Worm (Caenorhabditis elegans) whole organism, L3 larva: Measurements from ENCODE around the gene gei-4.
A peak's percentile ranks its signal among the peaks of the same experiment; 100 is the strongest.

Source experiments
- R02D3.7 ChIP-seq: fragments of 150-350 bp; optimal IDR thresholded peaks from 2 replicates; lab custom pipeline; 2014; ENCODE audit warnings: missing biosample characterization, missing genetic modification characterization
- egl-27 ChIP-seq: sonication (generic microtip); optimal IDR thresholded peaks from 4 replicates; lab custom pipeline; 2017; ENCODE audit warnings: missing biosample characterization, missing genetic modification reagents, missing genetic modification characterization
- elt-3 ChIP-seq, 3 experiments: fragments of 150-350 bp in 1 of 3; sonication (generic microtip) in 2 of 3; optimal IDR thresholded peaks; 2 replicates in 2 of 3; 4 replicates in 1 of 3; lab custom pipeline; 2014 to 2017; ENCODE audit warnings: missing biosample characterization in 3 of 3, missing genetic modification characterization in 3 of 3
- eor-1 ChIP-seq, 2 experiments: fragments of 150-350 bp; optimal IDR thresholded peaks; 2 replicates each; lab custom pipeline; 2014 to 2018; ENCODE audit warnings: missing biosample characterization in 2 of 2, missing genetic modification characterization in 2 of 2
- fkh-10 ChIP-seq: sonication (generic microtip); optimal IDR thresholded peaks from 2 replicates; lab custom pipeline; 2017; ENCODE audit warnings: missing biosample characterization, missing genetic modification reagents, missing genetic modification characterization
- mdl-1 ChIP-seq: fragments of 150-350 bp; optimal IDR thresholded peaks from 2 replicates; lab custom pipeline; 2014; ENCODE audit warnings: missing biosample characterization, missing genetic modification characterization
- nhr-237 ChIP-seq: fragments of 150-350 bp; optimal IDR thresholded peaks from 2 replicates; lab custom pipeline; 2014; ENCODE audit warnings: missing biosample characterization, missing genetic modification characterization
- nhr-25 ChIP-seq: sonication (generic microtip); optimal IDR thresholded peaks from 2 replicates; lab custom pipeline; 2017; ENCODE audit warnings: missing biosample characterization, missing genetic modification characterization
- nhr-28 ChIP-seq: fragments of 150-350 bp; optimal IDR thresholded peaks from 2 replicates; lab custom pipeline; 2014; ENCODE audit warnings: missing biosample characterization, missing genetic modification characterization
- nhr-67 ChIP-seq: fragments of 150-350 bp; optimal IDR thresholded peaks from 2 replicates; lab custom pipeline; 2014; ENCODE audit warnings: missing biosample characterization, missing genetic modification characterization
- zag-1 ChIP-seq: fragments of 150-350 bp; optimal IDR thresholded peaks from 2 replicates; lab custom pipeline; 2014; ENCODE audit warnings: missing biosample characterization, missing genetic modification characterization

ce11 chrIII:348465-348864 is 6.1 kb downstream of the gei-4 start:
- no peak for TF ChIP-seq R02D3.7 (tag; lab: Kevin White, UChicago)
- TF ChIP-seq zag-1 (tag; lab: Kevin White, UChicago): no peak
- TF ChIP-seq mdl-1 (tag; lab: Kevin White, UChicago): no peak
- no peak for TF ChIP-seq nhr-28 (tag; lab: Kevin White, UChicago)
- TF ChIP-seq egl-27 (tag; lab: Kevin White, UChicago): no peak
- TF ChIP-seq eor-1 (tag; optimal IDR thresholded peaks at IDR 0.05; lab: Kevin White, UChicago): no peak
- no peak for TF ChIP-seq fkh-10 (GFP tag; lab: Kevin White, UChicago)
- no peak for TF ChIP-seq nhr-237
- TF ChIP-seq elt-3 (tag; optimal IDR thresholded peaks at IDR 0.05; lab: Kevin White, UChicago): no peak
- TF ChIP-seq nhr-25 (tag; lab: Kevin White, UChicago): peak; percentile 12
- no peak for TF ChIP-seq nhr-67 (tag; lab: Kevin White, UChicago)
